Fruit fly (Drosophila melanogaster) whole organism, adult: Measurements from ENCODE around the gene SPE.

Experiments used
- Clk ChIP-seq: fragments of 200-800 bp; sonication (Bioruptor generic); optimal IDR thresholded peaks from 2 replicates; lab custom pipeline; 2017; ENCODE audit warnings: missing biosample characterization, missing genetic modification characterization
- Crg-1 ChIP-seq: fragments of 200-800 bp; sonication (Bioruptor generic); optimal IDR thresholded peaks from 2 replicates; lab custom pipeline; 2016; ENCODE audit warnings: missing biosample characterization, missing genetic modification characterization
- toe ChIP-seq: fragments of 200-800 bp; sonication (Bioruptor generic); optimal IDR thresholded peaks from 2 replicates; lab custom pipeline; 2016; ENCODE audit warnings: missing biosample characterization, missing genetic modification characterization

DNA sequence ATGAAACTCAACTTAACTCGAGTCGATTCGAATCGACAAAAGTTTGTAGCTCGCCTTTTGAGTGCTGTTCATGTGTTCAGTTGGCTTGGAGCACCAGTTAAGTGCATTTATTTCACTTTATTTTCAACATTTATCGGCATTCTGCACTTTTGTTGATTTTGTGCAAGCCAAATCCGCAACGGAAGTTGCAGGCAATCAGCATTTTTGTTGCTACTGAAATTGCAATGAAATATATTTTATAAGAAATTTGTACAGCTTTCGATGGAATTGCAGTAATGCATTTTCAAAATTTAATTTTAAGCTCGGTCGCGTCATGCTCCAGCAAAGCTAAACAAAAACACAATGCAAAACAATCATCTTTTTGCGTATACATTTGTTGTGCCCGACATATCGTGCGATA lies 27.1 kb upstream of the SPE start:
- no peak for TF ChIP-seq toe (GFP tag; lab: Kevin White, UChicago)
- no peak for TF ChIP-seq Clk
- no peak for TF ChIP-seq Crg-1 (GFP tag; lab: Kevin White, UChicago)
